Fruit fly (Drosophila melanogaster): ENCODE data around the gene Teh1.

Gene Teh1

DNA sequence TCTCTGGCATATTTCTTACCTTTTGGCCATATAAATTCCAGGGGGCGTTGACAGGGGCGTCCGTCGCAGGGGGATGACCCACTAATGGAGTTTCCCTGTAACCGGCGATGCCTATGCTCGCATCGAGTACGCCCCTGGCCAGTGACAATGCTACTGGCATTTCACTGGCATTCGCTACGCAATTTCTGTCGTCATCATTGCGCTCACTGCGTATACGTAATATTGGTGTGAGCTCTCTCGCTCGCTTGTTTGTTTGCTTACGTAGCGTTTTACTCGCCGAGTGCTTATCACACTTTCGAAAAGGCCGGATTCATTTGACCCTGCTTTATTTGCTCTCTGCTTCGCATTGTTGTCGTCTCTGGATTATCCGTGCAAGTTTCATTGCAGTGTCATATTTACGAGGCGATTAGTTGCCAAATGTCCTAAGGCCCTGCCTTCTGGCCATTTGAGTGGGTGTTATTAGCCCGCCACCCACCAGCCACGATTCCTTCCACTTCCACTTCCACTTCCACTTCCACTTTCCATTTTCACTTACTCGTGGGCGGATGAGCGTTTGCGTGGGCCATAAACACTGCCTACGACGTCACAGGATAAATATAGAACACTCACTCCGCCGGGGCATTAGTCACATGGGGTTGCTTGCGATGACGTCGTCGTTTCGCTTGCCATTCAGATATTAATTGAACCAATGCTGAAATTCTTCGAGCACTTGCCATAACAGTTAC lies 16.7 kb upstream of the Teh1 start:
- peak; percentile 10 for TF ChIP-seq Clk (GFP tag; optimal IDR thresholded peaks at IDR 0.05)
- TF ChIP-seq tj (GFP tag; optimal IDR thresholded peaks at IDR 0.05) = peak; percentile 67
- peak; percentile 24 for TF ChIP-seq CG12768 (GFP tag; optimal IDR thresholded peaks at IDR 0.05)
- TF ChIP-seq kay (GFP tag; ENCODE audit: borderline replicate concordance) = no peak
- TF ChIP-seq bab1 (GFP tag; optimal IDR thresholded peaks at IDR 0.05) = no peak
- peak; percentile 6 for TF ChIP-seq CG11617 (GFP tag; optimal IDR thresholded peaks at IDR 0.05)
- TF ChIP-seq ovo (GFP tag; optimal IDR thresholded peaks at IDR 0.05) = peak; percentile 26
- peak; percentile 11 for TF ChIP-seq CG33017 (tag; optimal IDR thresholded peaks at IDR 0.05)
- no peak for TF ChIP-seq cnc (optimal IDR thresholded peaks at IDR 0.05)
- no peak for TF ChIP-seq CG5204 (GFP tag; optimal IDR thresholded peaks at IDR 0.05)
- peak; percentile 48 for TF ChIP-seq CG7045 (GFP tag; optimal IDR thresholded peaks at IDR 0.05)
- TF ChIP-seq Mnt (GFP tag; optimal IDR thresholded peaks at IDR 0.05) = peak; percentile 0
- peak; percentile 39 for TF ChIP-seq cic (GFP tag; optimal IDR thresholded peaks at IDR 0.05)

DNA sequence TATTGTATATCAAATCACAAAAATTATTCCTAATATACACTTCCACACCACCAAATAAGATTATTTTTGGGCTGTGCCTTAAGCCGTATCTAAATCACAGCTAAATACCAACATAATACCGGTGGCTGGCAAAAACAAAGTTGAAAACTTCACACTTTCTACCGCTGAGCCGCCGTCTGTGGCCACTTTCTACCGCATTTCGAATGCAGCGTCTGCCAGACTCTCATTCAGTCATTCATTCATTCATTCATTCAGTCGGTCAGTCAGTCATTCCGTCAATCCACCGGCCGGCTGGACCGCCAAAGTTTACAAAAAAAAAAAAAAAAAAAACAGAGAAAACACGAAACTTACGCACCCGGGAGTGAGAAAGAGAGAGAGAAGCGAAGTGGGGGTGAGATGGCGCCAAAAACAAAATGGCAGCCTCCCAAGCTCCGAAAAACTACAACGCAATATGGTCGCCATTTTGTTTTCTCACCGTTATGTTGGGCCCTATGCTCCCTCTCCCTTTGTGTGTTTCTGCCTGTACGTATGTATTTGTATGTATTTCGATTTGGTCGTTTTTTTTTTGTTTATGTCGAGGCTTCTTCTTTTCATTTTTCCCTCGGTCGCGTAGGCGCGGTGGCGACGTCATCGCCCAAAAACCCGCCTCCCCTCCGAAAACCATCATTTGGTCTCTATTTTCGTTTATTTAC lies 15.5 kb upstream of the Teh1 start:
- TF ChIP-seq kay (GFP tag; ENCODE audit: borderline replicate concordance) (no peak), CG33017 (tag; optimal IDR thresholded peaks at IDR 0.05) (no peak), CG1620 (GFP tag; optimal IDR thresholded peaks at IDR 0.05) (no peak), CG7045 (GFP tag; optimal IDR thresholded peaks at IDR 0.05) (no peak), tj (GFP tag; optimal IDR thresholded peaks at IDR 0.05) (no peak), pad (GFP tag; optimal IDR thresholded peaks at IDR 0.05) (no peak), ovo (GFP tag; optimal IDR thresholded peaks at IDR 0.05) (no peak), Mnt (GFP tag; optimal IDR thresholded peaks at IDR 0.05) (no peak), CG7101 (tag; optimal IDR thresholded peaks at IDR 0.05) (no peak), CG11617 (GFP tag; optimal IDR thresholded peaks at IDR 0.05) (no peak), Crg-1 (GFP tag; optimal IDR thresholded peaks at IDR 0.05) (no peak), bab1 (GFP tag; optimal IDR thresholded peaks at IDR 0.05) (no peak), toe (GFP tag; optimal IDR thresholded peaks at IDR 0.05) (no peak), CG12768 (GFP tag; optimal IDR thresholded peaks at IDR 0.05) (no peak), CG14711 (tag; optimal IDR thresholded peaks at IDR 0.05) (no peak), cnc (optimal IDR thresholded peaks at IDR 0.05) (no peak), Hr96 (GFP tag; optimal IDR thresholded peaks at IDR 0.05) (no peak)

DNA sequence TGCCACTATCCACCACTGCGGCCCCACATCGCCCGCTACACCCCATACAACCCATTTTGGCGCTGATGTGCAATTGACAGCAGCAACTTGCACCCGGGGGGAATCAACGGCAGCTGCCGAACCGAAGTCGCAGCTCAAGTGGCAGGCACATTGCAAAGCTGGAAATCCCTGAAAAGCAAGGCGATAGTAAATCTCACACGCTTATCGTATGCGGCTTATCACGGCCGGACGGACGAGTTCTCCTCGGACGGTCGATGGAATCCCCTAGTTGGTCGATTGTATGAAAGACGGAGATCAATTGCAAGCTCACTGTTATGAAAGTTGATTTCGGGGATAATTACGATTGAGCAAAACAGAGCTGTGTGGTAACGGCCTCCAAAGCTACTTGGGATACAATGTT lies 14.9 kb upstream of the Teh1 start:
- TF ChIP-seq CG14711 (tag; optimal IDR thresholded peaks at IDR 0.05) (no peak), CG12768 (GFP tag; optimal IDR thresholded peaks at IDR 0.05) (no peak), ovo (GFP tag; optimal IDR thresholded peaks at IDR 0.05) (no peak), Crg-1 (GFP tag; optimal IDR thresholded peaks at IDR 0.05) (no peak), pad (GFP tag; optimal IDR thresholded peaks at IDR 0.05) (no peak), cnc (optimal IDR thresholded peaks at IDR 0.05) (no peak), CG5204 (GFP tag; optimal IDR thresholded peaks at IDR 0.05) (no peak), CG33017 (tag; optimal IDR thresholded peaks at IDR 0.05) (no peak)

DNA sequence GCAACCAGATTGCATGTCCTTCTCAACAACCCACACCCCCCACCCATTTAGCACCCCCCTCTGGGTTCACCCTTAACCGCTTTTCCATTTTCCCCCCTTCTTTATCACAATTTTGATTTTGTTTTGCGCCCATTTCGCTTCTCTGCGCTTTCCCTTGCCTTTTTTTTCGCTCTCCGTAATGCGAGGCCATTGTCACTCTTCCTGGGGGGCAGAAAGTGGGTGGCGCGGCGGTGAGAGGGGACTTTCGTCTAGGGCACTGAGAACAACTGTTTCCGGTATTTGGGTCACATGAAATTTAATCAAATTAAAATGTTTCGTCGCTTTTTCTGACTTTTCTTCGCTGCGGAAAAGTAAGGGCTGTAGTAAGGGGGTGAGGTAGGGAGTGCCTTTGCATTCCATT lies 14.1 kb upstream of the Teh1 start:
- TF ChIP-seq CG11617 (GFP tag; optimal IDR thresholded peaks at IDR 0.05) (no peak), Clk (GFP tag; optimal IDR thresholded peaks at IDR 0.05) (no peak), tj (GFP tag; optimal IDR thresholded peaks at IDR 0.05) (no peak), Mnt (GFP tag; optimal IDR thresholded peaks at IDR 0.05) (no peak), toe (GFP tag; optimal IDR thresholded peaks at IDR 0.05) (no peak), CG14711 (tag; optimal IDR thresholded peaks at IDR 0.05) (no peak), kay (GFP tag; ENCODE audit: borderline replicate concordance) (no peak), cnc (optimal IDR thresholded peaks at IDR 0.05) (no peak), bab1 (GFP tag; optimal IDR thresholded peaks at IDR 0.05) (no peak), CG7101 (tag; optimal IDR thresholded peaks at IDR 0.05) (no peak), CG12768 (GFP tag; optimal IDR thresholded peaks at IDR 0.05) (no peak), Hr96 (GFP tag; optimal IDR thresholded peaks at IDR 0.05) (no peak), CG7045 (GFP tag; optimal IDR thresholded peaks at IDR 0.05) (no peak), Crg-1 (GFP tag; optimal IDR thresholded peaks at IDR 0.05) (no peak), CG33017 (tag; optimal IDR thresholded peaks at IDR 0.05) (no peak)

DNA sequence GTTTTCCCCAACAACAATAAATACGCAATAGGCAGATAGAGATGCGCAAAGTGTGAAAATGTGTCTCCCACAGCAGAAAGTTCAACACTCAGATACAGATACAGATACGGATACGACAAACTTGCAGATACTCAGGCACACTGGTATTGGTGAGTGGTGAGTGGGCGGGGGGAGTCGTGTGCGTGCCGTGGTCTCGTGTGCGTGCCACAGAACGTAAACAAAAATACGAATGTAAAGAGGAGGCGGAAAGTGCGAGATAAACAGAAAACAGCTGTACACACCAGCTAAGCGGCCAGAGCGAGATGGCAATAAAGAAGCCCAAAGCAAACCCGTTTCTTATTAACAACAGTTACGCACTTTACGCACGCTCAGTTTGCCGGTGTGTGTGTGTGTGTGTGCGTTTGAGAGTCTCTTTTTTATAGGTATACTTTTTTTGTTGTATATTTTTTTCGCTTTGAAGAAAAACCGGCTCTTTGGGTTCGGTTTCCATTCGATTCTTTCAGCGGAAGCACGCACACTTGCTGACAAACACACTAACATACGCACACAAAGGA lies 13.5 kb upstream of the Teh1 start:
- no peak for TF ChIP-seq CG33017 (tag; optimal IDR thresholded peaks at IDR 0.05)
- no peak for TF ChIP-seq toe (GFP tag; optimal IDR thresholded peaks at IDR 0.05)
- no peak for TF ChIP-seq CG1620 (GFP tag; optimal IDR thresholded peaks at IDR 0.05)
- no peak for TF ChIP-seq CG12768 (GFP tag; optimal IDR thresholded peaks at IDR 0.05)
- no peak for TF ChIP-seq Clk (GFP tag; optimal IDR thresholded peaks at IDR 0.05)
- no peak for TF ChIP-seq cic (GFP tag; optimal IDR thresholded peaks at IDR 0.05)
- TF ChIP-seq Crg-1 (GFP tag; optimal IDR thresholded peaks at IDR 0.05) = no peak
- TF ChIP-seq ovo (GFP tag; optimal IDR thresholded peaks at IDR 0.05) = no peak
- TF ChIP-seq Hr96 (GFP tag; optimal IDR thresholded peaks at IDR 0.05) = no peak
- TF ChIP-seq tj (GFP tag; optimal IDR thresholded peaks at IDR 0.05) = no peak
- TF ChIP-seq CG7101 (tag; optimal IDR thresholded peaks at IDR 0.05) = no peak

Measured in whole organism, adult.